Fruit fly (Drosophila melanogaster): ENCODE data around the gene CG32485.

CG32485 gene

dm6 chr3L:3074805-3075204 is 24.7 kb downstream of the CG32485 start:
- TF ChIP-seq CG12605 (GFP tag; IDR thresholded peaks at IDR 0.05): no peak
- peak; percentile 84 for TF ChIP-seq EcR (GFP tag; optimal IDR thresholded peaks at IDR 0.05)
- no peak for TF ChIP-seq CG13204 (GFP tag; optimal IDR thresholded peaks at IDR 0.05)
- no peak for TF ChIP-seq D1 (tag; optimal IDR thresholded peaks at IDR 0.05)

- TF ChIP-seq CG8301 (tag; optimal IDR thresholded peaks at IDR 0.05): no peak
- no peak for TF ChIP-seq CG13204 (GFP tag; optimal IDR thresholded peaks at IDR 0.05)
- no peak for TF ChIP-seq CG14655 (GFP tag; optimal IDR thresholded peaks at IDR 0.05)
- TF ChIP-seq CG10348 (GFP tag; IDR thresholded peaks at IDR 0.05): no peak
- TF ChIP-seq CG17806 (tag; optimal IDR thresholded peaks at IDR 0.05): no peak
- TF ChIP-seq Pif1A (GFP tag; optimal IDR thresholded peaks at IDR 0.05): no peak
- no peak for TF ChIP-seq Pif1B (GFP tag; optimal IDR thresholded peaks at IDR 0.05)
- TF ChIP-seq CG34367 (tag; optimal IDR thresholded peaks at IDR 0.05): no peak
- TF ChIP-seq Ets98B (GFP tag; IDR thresholded peaks at IDR 0.05): no peak
- no peak for TF ChIP-seq D1 (tag; optimal IDR thresholded peaks at IDR 0.05)
- TF ChIP-seq CG15710 (tag; optimal IDR thresholded peaks at IDR 0.05): no peak
- no peak for TF ChIP-seq rn (GFP tag; IDR thresholded peaks at IDR 0.05)
- TF ChIP-seq CG9948 (tag; optimal IDR thresholded peaks at IDR 0.05): no peak
- no peak for TF ChIP-seq CG4496 (GFP tag; IDR thresholded peaks at IDR 0.05)
- no peak for TF ChIP-seq CG8159 (tag; optimal IDR thresholded peaks at IDR 0.05)
- no peak; the same call in 1 of the 2 replicates for TF ChIP-seq CG32121 (GFP tag; IDR thresholded peaks at IDR 0.05)
- TF ChIP-seq EcR (GFP tag; optimal IDR thresholded peaks at IDR 0.05): no peak
Observed at dm6 chr3L:3076954-3077353, 26.8 kb downstream of the CG32485 start.

DNA sequence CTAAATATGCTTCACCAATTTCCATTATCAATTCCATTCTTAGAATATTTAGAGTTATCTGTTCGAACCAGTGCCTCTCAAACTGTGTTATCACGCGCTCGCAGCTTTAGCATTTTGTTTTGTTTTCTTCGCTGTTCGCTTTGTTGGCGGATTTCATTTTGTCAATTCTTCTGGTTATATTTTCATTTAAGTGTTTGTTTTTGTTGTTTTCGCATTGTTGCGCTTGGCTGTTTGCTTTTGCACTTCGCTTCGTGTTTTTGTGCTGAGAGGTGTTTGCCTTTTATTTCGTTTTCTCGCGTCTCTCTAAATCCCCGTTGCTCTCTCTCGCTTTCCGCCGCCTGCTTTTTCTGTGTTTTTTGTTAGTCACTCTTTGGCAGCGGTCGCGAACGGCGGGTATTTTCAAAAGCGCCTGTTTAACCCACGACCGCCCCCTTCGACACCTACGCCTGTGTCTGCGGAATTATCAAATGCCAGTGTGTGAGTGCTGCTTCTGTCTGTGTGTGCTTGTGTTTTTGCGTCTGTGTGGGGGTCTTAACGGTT is 27.5 kb downstream of the CG32485 start:
- TF ChIP-seq Pif1B (GFP tag; optimal IDR thresholded peaks at IDR 0.05) (peak; percentile 42), CG34367 (tag; optimal IDR thresholded peaks at IDR 0.05) (peak; percentile 65), fd96Ca (GFP tag; IDR thresholded peaks at IDR 0.05) (peak; percentile 74), D1 (tag; optimal IDR thresholded peaks at IDR 0.05) (peak; percentile 4), EcR (GFP tag; optimal IDR thresholded peaks at IDR 0.05) (peak; percentile 57), CG32121 (GFP tag; IDR thresholded peaks at IDR 0.05) (peak; percentile 64; the same call in 1 of the 2 replicates), CG8301 (tag; optimal IDR thresholded peaks at IDR 0.05) (peak; percentile 16), rn (GFP tag; IDR thresholded peaks at IDR 0.05) (peak; percentile 6; the same call in 1 of the 2 replicates), CG9948 (tag; optimal IDR thresholded peaks at IDR 0.05) (peak; percentile 9), CG14655 (GFP tag; optimal IDR thresholded peaks at IDR 0.05) (peak; percentile 27), Ets98B (GFP tag; IDR thresholded peaks at IDR 0.05) (peak; percentile 78), CG12605 (GFP tag; IDR thresholded peaks at IDR 0.05) (peak; percentile 92), CG10348 (GFP tag; IDR thresholded peaks at IDR 0.05) (no peak), CG17806 (tag; optimal IDR thresholded peaks at IDR 0.05) (peak; percentile 23), gl (tag; optimal IDR thresholded peaks at IDR 0.05) (peak; percentile 50), CG8159 (tag; optimal IDR thresholded peaks at IDR 0.05) (peak; percentile 31), Pif1A (GFP tag; optimal IDR thresholded peaks at IDR 0.05) (peak; percentile 58), Snoo (tag; optimal IDR thresholded peaks at IDR 0.05) (peak; percentile 27), CG13204 (GFP tag; optimal IDR thresholded peaks at IDR 0.05) (peak; percentile 91), CG4496 (GFP tag; IDR thresholded peaks at IDR 0.05) (peak; percentile 81), CG15710 (tag; optimal IDR thresholded peaks at IDR 0.05) (peak; percentile 65)

- TF ChIP-seq CG8301 (tag; optimal IDR thresholded peaks at IDR 0.05) (peak; percentile 56), CG17806 (tag; optimal IDR thresholded peaks at IDR 0.05) (peak; percentile 16), Snoo (tag; optimal IDR thresholded peaks at IDR 0.05) (peak; percentile 46), Pif1A (GFP tag; optimal IDR thresholded peaks at IDR 0.05) (peak; percentile 12), CG4496 (GFP tag; IDR thresholded peaks at IDR 0.05) (no peak; the same call in 2 of the 3 replicates), CG14655 (GFP tag; optimal IDR thresholded peaks at IDR 0.05) (peak; percentile 32), CG15710 (tag; optimal IDR thresholded peaks at IDR 0.05) (peak; percentile 47), CG8159 (tag; optimal IDR thresholded peaks at IDR 0.05) (peak; percentile 55), D1 (tag; optimal IDR thresholded peaks at IDR 0.05) (no peak), CG9948 (tag; optimal IDR thresholded peaks at IDR 0.05) (peak; percentile 28)
Observed at dm6 chr3L:3078398-3079155, 28.5 kb downstream of the CG32485 start.

dm6 chr3L:3079156-3079495 is 29.0 kb downstream of the CG32485 start:
- TF ChIP-seq CG8301 (tag; optimal IDR thresholded peaks at IDR 0.05) (no peak), Ets98B (GFP tag; IDR thresholded peaks at IDR 0.05) (no peak), CG32121 (GFP tag; IDR thresholded peaks at IDR 0.05) (no peak), rn (GFP tag; IDR thresholded peaks at IDR 0.05) (no peak), Pif1B (GFP tag; optimal IDR thresholded peaks at IDR 0.05) (no peak), Pif1A (GFP tag; optimal IDR thresholded peaks at IDR 0.05) (no peak)

All from whole organism, pupa.